Fruit fly (Drosophila melanogaster): ENCODE data around the gene HDAC11.

dm6 chr3R:24823061-24823460 is 33.0 kb downstream of the HDAC11 start:
- TF ChIP-seq CG13894 (tag; optimal IDR thresholded peaks at IDR 0.05) = no peak
- TF ChIP-seq CG17186 (GFP tag; optimal IDR thresholded peaks at IDR 0.05) = no peak
- no peak for TF ChIP-seq CG18011 (GFP tag; optimal IDR thresholded peaks at IDR 0.05)
- no peak for TF ChIP-seq cg (GFP tag; optimal IDR thresholded peaks at IDR 0.05)
- TF ChIP-seq CG2199 (GFP tag; IDR thresholded peaks at IDR 0.05) = no peak
- TF ChIP-seq Tbp (GFP tag; optimal IDR thresholded peaks at IDR 0.05) = no peak
